Worm (Caenorhabditis elegans): ENCODE measurements around the gene tmbi-4.

Gene tmbi-4

ce11 chrX:9145848-9146247, 4.6 kb upstream of the tmbi-4 start, which contains the start of gene B0563.5:
Gene B0563.5 (plus strand): TSS chrX:9146148.
- no peak for TF ChIP-seq mes-2 (tag; optimal IDR thresholded peaks at IDR 0.05; ENCODE audit: poor library complexity, severe bottlenecking)
- TF ChIP-seq aha-1 (tag): peak; percentile 5
- no peak for TF ChIP-seq cey-2 (tag; optimal IDR thresholded peaks at IDR 0.05; ENCODE audit: borderline replicate concordance, insufficient read depth)

ce11 chrX:9146953-9147352, 3.5 kb upstream of the tmbi-4 start:
- no peak for TF ChIP-seq nhr-237 (tag; optimal IDR thresholded peaks at IDR 0.05)
- TF ChIP-seq lin-13 (GFP tag; optimal IDR thresholded peaks at IDR 0.05): no peak
- no peak for TF ChIP-seq nhr-25 (tag; optimal IDR thresholded peaks at IDR 0.05; ENCODE audit: borderline replicate concordance, insufficient read depth)
- TF ChIP-seq tra-1 (GFP tag; IDR thresholded peaks at IDR 0.05): peak; percentile 72
- TF ChIP-seq D1046.2 (GFP tag; IDR thresholded peaks at IDR 0.05): no peak
- no peak for TF ChIP-seq F49E8.2 (tag; optimal IDR thresholded peaks at IDR 0.05; ENCODE audit: borderline replicate concordance)
- TF ChIP-seq mxl-2 (GFP tag; conservative IDR thresholded peaks at IDR 0.05): no peak
- TF ChIP-seq dmd-9 (GFP tag; IDR thresholded peaks at IDR 0.05): no peak
- no peak for TF ChIP-seq ztf-7 (tag; optimal IDR thresholded peaks at IDR 0.05)
- TF ChIP-seq mdt-29 (GFP tag; IDR thresholded peaks at IDR 0.05): no peak
- no peak for TF ChIP-seq daf-16 (GFP tag; optimal IDR thresholded peaks at IDR 0.05)
- no peak for TF ChIP-seq daf-16 (tag; optimal IDR thresholded peaks at IDR 0.05)
- TF ChIP-seq daf-8 (GFP tag; IDR thresholded peaks at IDR 0.05): no peak
- peak; percentile 8 for TF ChIP-seq nhr-10 (tag; optimal IDR thresholded peaks at IDR 0.05)
- no peak for TF ChIP-seq madf-9 (GFP tag; conservative IDR thresholded peaks at IDR 0.05)
- no peak for TF ChIP-seq duxl-1 (tag; optimal IDR thresholded peaks at IDR 0.05; ENCODE audit: poor library complexity)
- no peak for TF ChIP-seq F37D6.2 (tag; optimal IDR thresholded peaks at IDR 0.05)
- no peak for TF ChIP-seq fos-1 (tag; optimal IDR thresholded peaks at IDR 0.05)
- no peak for TF ChIP-seq zfp-2 (tag; optimal IDR thresholded peaks at IDR 0.05)
- TF ChIP-seq gei-8 (GFP tag; optimal IDR thresholded peaks at IDR 0.05): no peak
- no peak for TF ChIP-seq skn-1 (tag; optimal IDR thresholded peaks at IDR 0.05)
- peak; percentile 32 for TF ChIP-seq mxl-3 (GFP tag; optimal IDR thresholded peaks at IDR 0.05)
- TF ChIP-seq madf-5 (GFP tag; IDR thresholded peaks at IDR 0.05): no peak
- TF ChIP-seq ama-1 (optimal IDR thresholded peaks at IDR 0.05): no peak
- TF ChIP-seq spr-1 (tag; optimal IDR thresholded peaks at IDR 0.05): no peak
- no peak for TF ChIP-seq lin-39 (tag; optimal IDR thresholded peaks at IDR 0.05)
- no peak for TF ChIP-seq snpc-1.2 (GFP tag; IDR thresholded peaks at IDR 0.05)
- TF ChIP-seq zip-2 (tag; optimal IDR thresholded peaks at IDR 0.05): no peak
- no peak for TF ChIP-seq nhr-41 (GFP tag; IDR thresholded peaks at IDR 0.05)
- TF ChIP-seq ceh-62 (tag; optimal IDR thresholded peaks at IDR 0.05): no peak
- TF ChIP-seq daf-19 (GFP tag; conservative IDR thresholded peaks at IDR 0.05): no peak
- TF ChIP-seq dpl-1 (GFP tag; optimal IDR thresholded peaks at IDR 0.05): no peak
- TF ChIP-seq Y48G9A.11 (GFP tag; IDR thresholded peaks at IDR 0.05): no peak
- TF ChIP-seq ceh-82 (tag; optimal IDR thresholded peaks at IDR 0.05): no peak
- TF ChIP-seq daf-12 (tag; optimal IDR thresholded peaks at IDR 0.05): no peak
- no peak for TF ChIP-seq fkh-10 (GFP tag; optimal IDR thresholded peaks at IDR 0.05)
- TF ChIP-seq lin-15B (tag; optimal IDR thresholded peaks at IDR 0.05): no peak
- peak; percentile 68 for TF ChIP-seq hlh-11 (tag; optimal IDR thresholded peaks at IDR 0.05)
- no peak for TF ChIP-seq ZK546.5 (tag; optimal IDR thresholded peaks at IDR 0.05)
- TF ChIP-seq ceh-44 (GFP tag; IDR thresholded peaks at IDR 0.05): no peak
- TF ChIP-seq snpc-4 (tag; optimal IDR thresholded peaks at IDR 0.05): no peak
- TF ChIP-seq T20F7.1 (GFP tag; optimal IDR thresholded peaks at IDR 0.05): no peak
- TF ChIP-seq hmg-1.1 (GFP tag; IDR thresholded peaks at IDR 0.05): no peak
- TF ChIP-seq unc-39 (tag; optimal IDR thresholded peaks at IDR 0.05): no peak
- no peak for TF ChIP-seq ztf-11 (tag; optimal IDR thresholded peaks at IDR 0.05)
- peak in 1 of 2 experiments; percentile 27 for TF ChIP-seq unc-62 (GFP tag; optimal IDR thresholded peaks at IDR 0.05 in 1 of 2)
- no peak for TF ChIP-seq unc-62 (tag; optimal IDR thresholded peaks at IDR 0.05)
- peak; percentile 32 for TF ChIP-seq hlh-30 (tag; optimal IDR thresholded peaks at IDR 0.05; ENCODE audit: insufficient read depth)

All from whole organism, L4 larva.